Worm (Caenorhabditis elegans): ENCODE measurements around the gene nhr-121.

DNA sequence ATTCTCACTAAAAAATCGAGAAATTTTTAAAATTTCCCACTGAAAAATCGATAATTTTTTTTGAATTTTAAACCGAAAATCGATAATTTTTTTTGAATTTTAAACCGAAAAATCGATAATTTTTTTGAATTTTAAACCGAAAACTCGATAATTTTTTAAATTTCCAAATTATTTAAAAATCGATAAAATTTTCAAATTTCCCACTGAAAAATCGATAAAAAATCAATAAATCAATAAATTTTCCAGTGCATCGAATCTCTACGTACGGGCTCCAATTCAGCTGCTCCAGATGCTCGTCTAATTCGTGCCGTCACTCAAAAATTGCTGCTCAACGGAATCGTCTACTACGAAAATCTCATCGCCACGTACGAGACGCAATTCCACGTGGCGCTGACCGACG lies 24.0 kb upstream of the nhr-121 start:
- TF ChIP-seq scrt-1 (GFP tag; IDR thresholded peaks at IDR 0.05) (no peak), ama-1 (optimal IDR thresholded peaks at IDR 0.05) (no peak), hmbx-1 (tag; optimal IDR thresholded peaks at IDR 0.05) (no peak), hnd-1 (tag; optimal IDR thresholded peaks at IDR 0.05) (no peak), tbx-11 (GFP tag; IDR thresholded peaks at IDR 0.05) (no peak), aly-1 (tag; optimal IDR thresholded peaks at IDR 0.05) (no peak), ets-7 (tag; optimal IDR thresholded peaks at IDR 0.05) (no peak), flt-1 (GFP tag; IDR thresholded peaks at IDR 0.05) (no peak), ceh-13 (GFP tag; optimal IDR thresholded peaks at IDR 0.05) (no peak), ceh-36 (tag; optimal IDR thresholded peaks at IDR 0.05) (no peak), sea-1 (GFP tag; conservative IDR thresholded peaks at IDR 0.05) (no peak), pes-1 (GFP tag; IDR thresholded peaks at IDR 0.05) (no peak)
